Fruit fly (Drosophila melanogaster) Kc167 (cell line): Measurements from ENCODE around the gene CG4440.

Experiments
- Sin3A ChIP-seq: fragments of >200 bp; optimal IDR thresholded peaks from 2 replicates; lab custom pipeline; 2018; ENCODE audit warnings: missing external identifiers
- h ChIP-seq: fragments of >200 bp; optimal IDR thresholded peaks from 3 replicates; lab custom pipeline; 2018; ENCODE audit warnings: missing external identifiers
- insv ChIP-seq: fragments of >200 bp; optimal IDR thresholded peaks from 3 replicates; lab custom pipeline; 2018; ENCODE audit warnings: missing external identifiers
- psq ChIP-seq: fragments of >200 bp; optimal IDR thresholded peaks from 2 replicates; lab custom pipeline; 2017; ENCODE audit warnings: missing external identifiers

- TF ChIP-seq insv (lab: Kevin White, UChicago) = no peak
- TF ChIP-seq psq = no peak
- no peak for TF ChIP-seq h
- no peak for TF ChIP-seq Sin3A (lab: Kevin White, UChicago)
Observed at dm6 chr2L:16290984-16291383, 38.7 kb upstream of the CG4440 start, which contains the start of gene CG17329.
